Worm (Caenorhabditis elegans) whole organism, L4 larva: ENCODE measurements around the gene pros-1.

ENCODE experiments used
- lin-39 ChIP-seq: fragments of 150-350 bp; optimal IDR thresholded peaks from 2 replicates; lab custom pipeline; 2014; ENCODE audit warnings: missing biosample characterization, missing genetic modification reagents, missing genetic modification characterization
- mep-1 ChIP-seq: fragments of 150-350 bp; sonication (generic microtip); optimal IDR thresholded peaks from 3 replicates; lab custom pipeline; 2014; ENCODE audit warnings: missing biosample characterization, missing genetic modification characterization

ce11 chrIII:8036497-8036896, 30.6 kb upstream of the pros-1 start:
- TF ChIP-seq mep-1 (tag; lab: Kevin White, UChicago) (no peak), lin-39 (no peak)
